Fruit fly (Drosophila melanogaster): ENCODE data around the gene eIF4E5.

Gene eIF4E5

DNA sequence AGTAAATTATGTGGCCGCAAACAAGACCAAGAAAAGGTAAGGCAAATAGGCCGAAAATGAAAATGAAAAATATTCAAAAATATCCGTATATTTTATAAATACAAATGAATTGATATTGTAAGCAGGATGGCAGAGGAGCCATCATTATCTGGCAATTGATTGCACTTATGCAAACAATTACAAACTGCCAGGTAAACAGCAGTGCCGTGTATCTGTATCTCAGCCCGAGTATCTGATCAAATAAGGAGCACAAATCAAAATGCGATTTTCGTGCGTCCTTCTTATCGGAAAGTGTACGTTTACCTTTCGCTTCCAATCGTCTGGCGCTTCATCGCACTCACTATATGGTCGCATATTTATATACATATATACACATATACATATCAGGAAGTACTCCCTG is 48.4 kb downstream of the eIF4E5 start:
- TF ChIP-seq esn (GFP tag; optimal IDR thresholded peaks at IDR 0.05) (peak; percentile 23), Ets96B (tag; optimal IDR thresholded peaks at IDR 0.05) (no peak), Eip78C (GFP tag) (peak; percentile 61), ss (GFP tag; optimal IDR thresholded peaks at IDR 0.05) (no peak), fkh (GFP tag; optimal IDR thresholded peaks at IDR 0.05) (peak; percentile 58)

DNA sequence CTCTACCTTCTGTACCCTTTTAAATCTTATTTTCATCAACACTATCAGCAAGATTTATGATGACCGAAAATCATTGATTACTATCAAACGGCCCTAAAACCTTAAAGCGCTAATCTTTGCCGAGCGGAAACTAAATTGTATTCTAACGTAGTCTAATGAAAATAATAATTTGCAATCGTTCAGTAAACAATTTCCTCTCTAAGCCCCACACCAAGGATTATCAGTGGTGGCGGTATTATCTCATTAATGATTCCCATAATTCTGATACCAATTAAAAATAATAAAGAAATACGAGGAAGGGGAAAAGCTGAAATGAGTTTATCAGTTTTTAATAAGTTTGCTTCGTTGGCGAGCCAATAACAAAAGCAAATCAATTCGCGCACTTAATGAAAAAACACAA is 49.3 kb downstream of the eIF4E5 start:
- TF ChIP-seq Eip78C (GFP tag) (peak; percentile 27), acj6 (GFP tag; optimal IDR thresholded peaks at IDR 0.05) (no peak), vri (GFP tag; optimal IDR thresholded peaks at IDR 0.05) (peak; percentile 17)

All from whole organism, prepupa.